Worm (Caenorhabditis elegans) whole organism, early embryonic: ENCODE results near the gene Y47D7A.19.

ENCODE experiments used
- B0310.2 ChIP-seq: sonication (generic microtip); optimal IDR thresholded peaks from 2 replicates; lab custom pipeline; 2016; ENCODE audit warnings: mild to moderate bottlenecking, missing genetic modification characterization, missing compliant biosample characterization
- F13C5.2 ChIP-seq: sonication (generic microtip); optimal IDR thresholded peaks from 2 replicates; lab custom pipeline; 2017; ENCODE audit warnings: mild to moderate bottlenecking, missing genetic modification characterization, inconsistent platforms, missing compliant biosample characterization
- ama-1 ChIP-seq: fragments of 150-350 bp; optimal IDR thresholded peaks from 2 replicates; lab custom pipeline; 2014
- ets-7 ChIP-seq: sonication (generic microtip); optimal IDR thresholded peaks from 2 replicates; lab custom pipeline; 2016; ENCODE audit warnings: missing genotype, missing genetic modification characterization, missing compliant biosample characterization
- flt-1 ChIP-seq: fragments of 200-800 bp; sonication (Bioruptor generic); IDR thresholded peaks from 2 replicates; pipeline ENCODE4 v1.3.6; 2022; ENCODE audit warnings: missing genetic modification characterization, missing compliant biosample characterization
- scrt-1 ChIP-seq: fragments of 200-800 bp; sonication (Bioruptor generic); IDR thresholded peaks from 2 replicates; pipeline ENCODE4 v1.3.6; 2022; ENCODE audit warnings: missing genetic modification characterization, missing compliant biosample characterization

DNA sequence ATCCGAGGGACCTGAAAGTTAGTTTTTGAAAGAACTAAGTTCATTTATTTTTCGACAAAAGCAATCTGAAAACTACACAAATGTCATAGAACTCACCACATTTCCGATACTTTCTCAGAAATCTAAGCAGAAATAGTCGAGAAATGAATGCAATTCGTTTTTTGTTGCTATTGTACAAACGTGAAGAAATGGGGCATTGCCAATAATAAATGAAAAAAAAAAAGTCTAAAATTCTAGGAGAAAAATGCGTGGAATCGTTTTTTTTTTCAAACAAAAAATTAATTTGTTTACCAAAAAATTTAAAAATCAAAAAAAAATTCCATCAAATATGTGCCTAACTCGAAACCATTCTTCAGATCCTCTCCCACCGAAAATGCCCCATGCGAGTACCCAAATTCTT lies 12.4 kb upstream of the Y47D7A.19 start, which contains the start of gene Y47D7A.17:
- TF ChIP-seq ama-1 (lab: Kevin White, UChicago), result no peak
- TF ChIP-seq ets-7 (tag; lab: Kevin White, UChicago), result no peak
- no peak for TF ChIP-seq F13C5.2 (tag; lab: Kevin White, UChicago)
- TF ChIP-seq scrt-1 (GFP tag; lab: Robert Waterston, UW), result no peak
- TF ChIP-seq flt-1, result no peak
- no peak for TF ChIP-seq B0310.2 (tag; lab: Kevin White, UChicago)
